Fruit fly (Drosophila melanogaster): ENCODE data around the gene CG9368.

CG9368 gene

DNA sequence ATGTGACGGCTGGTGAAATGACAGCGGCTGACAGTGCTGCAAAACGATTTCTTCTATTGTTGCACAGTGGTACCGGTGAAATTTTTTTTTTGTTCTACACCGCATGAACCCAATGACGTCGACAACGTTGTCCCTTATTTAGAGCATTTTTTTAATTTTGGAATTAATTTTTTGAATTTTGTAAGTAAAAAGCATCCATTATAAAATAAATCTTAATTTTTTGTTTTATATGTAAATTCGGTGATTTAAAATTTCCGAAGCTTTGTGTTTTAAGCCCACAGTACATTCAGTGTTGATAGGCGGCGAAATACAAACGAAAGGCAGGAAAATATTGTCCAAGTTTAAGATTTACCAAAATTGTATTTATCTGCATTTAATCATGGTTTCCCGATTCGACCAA is 10.7 kb downstream of the CG9368 start, which contains the start of the genes Lon and PIG-F (continued):
- TF ChIP-seq Dll (GFP tag; IDR thresholded peaks at IDR 0.05; ENCODE audit: partially characterized antibody) (peak; percentile 76), Hey (tag; optimal IDR thresholded peaks at IDR 0.05) (peak; percentile 91), pb (GFP tag; optimal IDR thresholded peaks at IDR 0.05) (peak; percentile 92), ranshi (GFP tag; IDR thresholded peaks at IDR 0.05) (peak; percentile 98), exex (tag; optimal IDR thresholded peaks at IDR 0.05) (peak; percentile 93), sc (optimal IDR thresholded peaks at IDR 0.05) (no peak), sc (GFP tag; optimal IDR thresholded peaks at IDR 0.05) (peak; percentile 99), fd3F (GFP tag; optimal IDR thresholded peaks at IDR 0.05) (peak; percentile 99), chinmo (GFP tag; IDR thresholded peaks at IDR 0.05; ENCODE audit: partially characterized antibody) (no peak), fd64A (GFP tag; optimal IDR thresholded peaks at IDR 0.05) (peak; percentile 95), corto (GFP tag; optimal IDR thresholded peaks at IDR 0.05) (peak; percentile 96), Ssrp (tag; optimal IDR thresholded peaks at IDR 0.05) (peak; percentile 99), scrt (GFP tag; optimal IDR thresholded peaks at IDR 0.05) (peak; percentile 95), CG11696 (GFP tag; IDR thresholded peaks at IDR 0.05) (peak; percentile 93), CG33557 (GFP tag; optimal IDR thresholded peaks at IDR 0.05) (peak; percentile 100), cwo (GFP tag; optimal IDR thresholded peaks at IDR 0.05) (peak; percentile 96), CG7271 (tag; optimal IDR thresholded peaks at IDR 0.05) (peak; percentile 98), inv (GFP tag; IDR thresholded peaks at IDR 0.05; ENCODE audit: partially characterized antibody) (peak; percentile 64), tna (GFP tag; IDR thresholded peaks at IDR 0.05; ENCODE audit: partially characterized antibody) (no peak; the same call in 1 of the 2 replicates), CG1832 (GFP tag; optimal IDR thresholded peaks at IDR 0.05) (no peak), trh (GFP tag; optimal IDR thresholded peaks at IDR 0.05) (peak; percentile 98), CG17568 (GFP tag; optimal IDR thresholded peaks at IDR 0.05) (peak; percentile 98), CkIIα-i1 (GFP tag; IDR thresholded peaks at IDR 0.05) (peak; percentile 89), kni (GFP tag; optimal IDR thresholded peaks at IDR 0.05) (peak; percentile 97), tll (GFP tag; optimal IDR thresholded peaks at IDR 0.05) (peak; percentile 59 to 81), lov (optimal IDR thresholded peaks at IDR 0.05) (no peak), lov (GFP tag; IDR thresholded peaks at IDR 0.05) (peak; percentile 95), MTF-1 (GFP tag; optimal IDR thresholded peaks at IDR 0.05; ENCODE audit: borderline replicate concordance) (peak; percentile 96), CG1024 (GFP tag; IDR thresholded peaks at IDR 0.05) (peak; percentile 89), Xbp1 (GFP tag; optimal IDR thresholded peaks at IDR 0.05) (peak; percentile 99), zfh2 (GFP tag; optimal IDR thresholded peaks at IDR 0.05) (peak; percentile 99), Neu2 (GFP tag; optimal IDR thresholded peaks at IDR 0.05; ENCODE audit: borderline replicate concordance) (peak; percentile 94), CG6254 (GFP tag; optimal IDR thresholded peaks at IDR 0.05) (peak; percentile 97), CG18764 (GFP tag; optimal IDR thresholded peaks at IDR 0.05) (peak; percentile 98), dati (GFP tag; IDR thresholded peaks at IDR 0.05) (peak; percentile 93), Rfx (GFP tag; IDR thresholded peaks at IDR 0.05) (peak; percentile 99), CG12659 (GFP tag; optimal IDR thresholded peaks at IDR 0.05) (peak; percentile 100), Vsx1 (GFP tag; optimal IDR thresholded peaks at IDR 0.05) (peak; percentile 98), CG30403 (GFP tag; optimal IDR thresholded peaks at IDR 0.05) (peak; percentile 100), CG2202 (tag; optimal IDR thresholded peaks at IDR 0.05) (peak; percentile 99), ase (GFP tag; IDR thresholded peaks at IDR 0.05) (peak; percentile 98), Aef1 (GFP tag; IDR thresholded peaks at IDR 0.05) (peak; percentile 99), Atf6 (GFP tag; IDR thresholded peaks at IDR 0.05) (peak; percentile 98), Pdp1 (GFP tag; optimal IDR thresholded peaks at IDR 0.05) (peak; percentile 99), CG17912 (GFP tag; optimal IDR thresholded peaks at IDR 0.05) (peak; percentile 97), CG2116 (GFP tag; optimal IDR thresholded peaks at IDR 0.05) (peak; percentile 92), Awh (GFP tag; IDR thresholded peaks at IDR 0.05) (peak; percentile 95), NC2β (GFP tag; optimal IDR thresholded peaks at IDR 0.05) (peak; percentile 97), lilli (GFP tag; optimal IDR thresholded peaks at IDR 0.05) (peak; percentile 99), pum (GFP tag; optimal IDR thresholded peaks at IDR 0.05) (peak; percentile 99)
